Fruit fly (Drosophila melanogaster) whole organism, embryonic: ENCODE measurements around the gene sun.

Experiments used
- Atf6 ChIP-seq: fragments of 200-800 bp; sonication (Bioruptor generic); IDR thresholded peaks from 2 replicates; pipeline ENCODE4 v1.3.6; 2022; ENCODE audit warnings: missing biosample characterization, missing genetic modification characterization
- CG10366 ChIP-seq: fragments of 200-800 bp; sonication (Bioruptor generic); IDR thresholded peaks from 2 replicates; pipeline ENCODE4 v1.3.6; 2022; ENCODE audit warnings: missing biosample characterization, missing genetic modification characterization
- CG12104 ChIP-seq: fragments of 200-800 bp; sonication (Bioruptor generic); optimal IDR thresholded peaks from 3 replicates; lab custom pipeline; 2016; ENCODE audit warnings: missing biosample characterization, missing genetic modification characterization
- CG12659 ChIP-seq: fragments of 200-800 bp; sonication (Bioruptor generic); optimal IDR thresholded peaks from 3 replicates; lab custom pipeline; 2017; ENCODE audit warnings: mild to moderate bottlenecking, missing biosample characterization, missing genetic modification reagents, missing genetic modification characterization
- CG13123 ChIP-seq: fragments of 200-800 bp; sonication (Bioruptor generic); optimal IDR thresholded peaks from 2 replicates; lab custom pipeline; 2016; ENCODE audit warnings: missing biosample characterization, missing genetic modification characterization
- CG15601 ChIP-seq: fragments of 200-800 bp; sonication (Bioruptor generic); optimal IDR thresholded peaks from 3 replicates; lab custom pipeline; 2019; ENCODE audit warnings: missing biosample characterization, mild to moderate bottlenecking, missing genetic modification characterization, moderate library complexity
- CG17359 ChIP-seq: fragments of 200-800 bp; sonication (Bioruptor generic); optimal IDR thresholded peaks from 3 replicates; lab custom pipeline; 2018; ENCODE audit warnings: missing biosample characterization, mild to moderate bottlenecking, missing genetic modification characterization, moderate library complexity
- CG17829 ChIP-seq: fragments of 200-800 bp; optimal IDR thresholded peaks from 2 replicates; lab custom pipeline; 2019; ENCODE audit warnings: missing biosample characterization, mild to moderate bottlenecking, missing genetic modification characterization, moderate library complexity
- CG1832 ChIP-seq: fragments of 200-800 bp; sonication (Bioruptor generic); optimal IDR thresholded peaks from 2 replicates; lab custom pipeline; 2017; ENCODE audit warnings: missing biosample characterization, mild to moderate bottlenecking, missing genetic modification characterization, inconsistent platforms
- CG2116 ChIP-seq: fragments of 200-800 bp; sonication (Bioruptor generic); optimal IDR thresholded peaks from 3 replicates; lab custom pipeline; 2018; ENCODE audit warnings: missing biosample characterization, mild to moderate bottlenecking, missing genetic modification characterization
- CG2712 ChIP-seq: fragments of 200-800 bp; optimal IDR thresholded peaks from 3 replicates; lab custom pipeline; 2019; ENCODE audit warnings: missing biosample characterization, mild to moderate bottlenecking, missing genetic modification characterization, moderate library complexity
- CG30431 ChIP-seq: fragments of 200-800 bp; sonication (Bioruptor generic); optimal IDR thresholded peaks from 2 replicates; lab custom pipeline; 2017; ENCODE audit warnings: missing biosample characterization, missing genetic modification characterization
- CG31224 ChIP-seq: fragments of 200-800 bp; sonication (Bioruptor generic); IDR thresholded peaks from 2 replicates; pipeline ENCODE4 v1.3.6; 2022; ENCODE audit warnings: missing biosample characterization, missing genetic modification characterization
- CG31388 ChIP-seq: fragments of 200-800 bp; sonication (Bioruptor generic); optimal IDR thresholded peaks from 2 replicates; lab custom pipeline; 2016; ENCODE audit warnings: missing biosample characterization, missing genetic modification characterization
- CG32532 ChIP-seq: fragments of 200-800 bp; sonication (Bioruptor generic); IDR thresholded peaks from 2 replicates; pipeline ENCODE4 v1.3.6; 2022; ENCODE audit warnings: missing biosample characterization, missing genetic modification characterization
- CG3407 ChIP-seq: fragments of 200-800 bp; sonication (Bioruptor generic); optimal IDR thresholded peaks from 2 replicates; lab custom pipeline; 2018; ENCODE audit warnings: missing biosample characterization, mild to moderate bottlenecking, missing genetic modification characterization
- CG4424 ChIP-seq: fragments of 200-800 bp; sonication (Bioruptor generic); optimal IDR thresholded peaks from 3 replicates; lab custom pipeline; 2016; ENCODE audit warnings: missing biosample characterization, missing genetic modification characterization
- CG6654 ChIP-seq: fragments of 200-800 bp; sonication (Bioruptor generic); optimal IDR thresholded peaks from 2 replicates; lab custom pipeline; 2017; ENCODE audit warnings: missing biosample characterization, mild to moderate bottlenecking, missing genetic modification characterization
- CG6765 ChIP-seq: fragments of 200-800 bp; sonication (Bioruptor generic); optimal IDR thresholded peaks from 3 replicates; lab custom pipeline; 2017; ENCODE audit warnings: missing biosample characterization, mild to moderate bottlenecking, missing genetic modification characterization
- CG7745 ChIP-seq: fragments of 200-800 bp; sonication (Bioruptor generic); optimal IDR thresholded peaks from 2 replicates; lab custom pipeline; 2018; ENCODE audit warnings: missing biosample characterization, mild to moderate bottlenecking, missing genetic modification characterization, moderate library complexity
- D19A ChIP-seq: fragments of 200-800 bp; optimal IDR thresholded peaks from 3 replicates; lab custom pipeline; 2019; ENCODE audit warnings: missing biosample characterization, mild to moderate bottlenecking, missing genetic modification characterization, moderate library complexity
- Dref ChIP-seq: fragments of 200-800 bp; sonication (Bioruptor generic); IDR thresholded peaks from 2 replicates; pipeline ENCODE4 v1.3.6; 2022; ENCODE audit warnings: missing biosample characterization, missing genetic modification characterization
- Fer1 ChIP-seq: fragments of 200-800 bp; sonication (Bioruptor generic); optimal IDR thresholded peaks from 2 replicates; lab custom pipeline; 2017; ENCODE audit warnings: missing biosample characterization, mild to moderate bottlenecking, missing genetic modification characterization
- HHEX ChIP-seq: fragments of 200-800 bp; sonication (Bioruptor generic); optimal IDR thresholded peaks from 3 replicates; lab custom pipeline; 2017; ENCODE audit warnings: missing biosample characterization, mild to moderate bottlenecking, missing genetic modification characterization, missing genetic modification reagents
- Lhr ChIP-seq: fragments of 200-800 bp; sonication (Bioruptor generic); optimal IDR thresholded peaks from 3 replicates; lab custom pipeline; 2017; ENCODE audit warnings: mild to moderate bottlenecking, missing biosample characterization, missing genetic modification reagents, missing genetic modification characterization
- MESR4 ChIP-seq: fragments of 200-800 bp; sonication (Bioruptor generic); optimal IDR thresholded peaks from 2 replicates; lab custom pipeline; 2018; ENCODE audit warnings: missing biosample characterization, mild to moderate bottlenecking, missing genetic modification characterization, moderate library complexity
- Pdp1 ChIP-seq, 2 experiments: fragments of 200-800 bp; sonication (Bioruptor generic); optimal IDR thresholded peaks; 3 replicates each; lab custom pipeline; 2016; ENCODE audit warnings: missing biosample characterization in 2 of 2, missing genetic modification characterization in 2 of 2, mild to moderate bottlenecking in 1 of 2, moderate library complexity in 1 of 2
- Rx ChIP-seq: fragments of 200-800 bp; sonication (Bioruptor generic); IDR thresholded peaks from 2 replicates; pipeline ENCODE4 v1.3.6; 2022; ENCODE audit warnings: missing biosample characterization, missing genetic modification characterization
- Sry-β ChIP-seq: fragments of 200-800 bp; sonication (Bioruptor generic); optimal IDR thresholded peaks from 2 replicates; lab custom pipeline; 2018; ENCODE audit warnings: missing biosample characterization, mild to moderate bottlenecking, missing genetic modification characterization, moderate library complexity
- Tbp ChIP-seq: fragments of >200 bp; optimal IDR thresholded peaks from 2 replicates; lab custom pipeline; 2018; ENCODE audit warnings: missing biosample characterization, missing genetic modification characterization
- Trl ChIP-seq, 3 experiments: fragments of >200 bp in 2 of 3; fragments of 200-800 bp in 1 of 3; sonication (Bioruptor generic) in 1 of 3; optimal IDR thresholded peaks; 2 replicates in 1 of 3; 3 replicates in 2 of 3; lab custom pipeline; 2016 to 2017; ENCODE audit warnings: missing biosample characterization in 1 of 3, missing genetic modification characterization in 1 of 3
- Xbp1 ChIP-seq: fragments of 200-800 bp; sonication (Bioruptor generic); optimal IDR thresholded peaks from 3 replicates; lab custom pipeline; 2016; ENCODE audit warnings: missing biosample characterization, mild to moderate bottlenecking, missing genetic modification characterization
- YL-1 ChIP-seq: fragments of 200-800 bp; sonication (Bioruptor generic); optimal IDR thresholded peaks from 3 replicates; lab custom pipeline; 2017; ENCODE audit warnings: missing biosample characterization, mild to moderate bottlenecking, missing genetic modification characterization
- chn ChIP-seq: fragments of 200-800 bp; sonication (Bioruptor generic); optimal IDR thresholded peaks from 2 replicates; lab custom pipeline; 2016; ENCODE audit warnings: missing biosample characterization, missing genetic modification characterization
- crol ChIP-seq: fragments of 200-800 bp; sonication (Bioruptor generic); IDR thresholded peaks from 2 replicates; pipeline ENCODE4 v1.3.6; 2022; ENCODE audit warnings: missing biosample characterization, missing genetic modification characterization
- crp ChIP-seq, 2 experiments: fragments of 200-800 bp; sonication (Bioruptor generic); optimal IDR thresholded peaks; 2 replicates in 1 of 2; 3 replicates in 1 of 2; lab custom pipeline; 2017; ENCODE audit warnings: missing biosample characterization in 2 of 2, missing genetic modification characterization in 2 of 2, mild to moderate bottlenecking in 1 of 2, moderate library complexity in 1 of 2
- dan ChIP-seq: fragments of 200-800 bp; sonication (Bioruptor generic); IDR thresholded peaks from 2 replicates; pipeline ENCODE4 v1.3.6; 2022; ENCODE audit warnings: missing biosample characterization, missing genetic modification characterization
- ewg ChIP-seq: fragments of 200-800 bp; sonication (Bioruptor generic); optimal IDR thresholded peaks from 3 replicates; lab custom pipeline; 2017; ENCODE audit warnings: mild to moderate bottlenecking, missing biosample characterization, missing genetic modification reagents, missing genetic modification characterization
- exex ChIP-seq: fragments of 200-800 bp; sonication (Bioruptor generic); optimal IDR thresholded peaks from 4 replicates; lab custom pipeline; 2018; ENCODE audit warnings: missing biosample characterization, mild to moderate bottlenecking, missing genetic modification characterization, moderate library complexity
- ftz-f1 ChIP-seq: fragments of 200-800 bp; sonication (Bioruptor generic); optimal IDR thresholded peaks from 2 replicates; lab custom pipeline; 2016; ENCODE audit warnings: missing biosample characterization, missing genetic modification characterization
- hkb ChIP-seq, 2 experiments: fragments of 200-800 bp in 1 of 2; fragments of >200 bp in 1 of 2; sonication (Bioruptor generic) in 1 of 2; IDR thresholded peaks in 1 of 2; optimal IDR thresholded peaks in 1 of 2; 2 replicates each; pipeline versions ENCODE4 v1.3.6 to Lab custom; 2017 to 2022; ENCODE audit warnings: missing biosample characterization in 1 of 2, missing genetic modification characterization in 1 of 2
- ind ChIP-seq: fragments of 200-800 bp; sonication (Bioruptor generic); optimal IDR thresholded peaks from 3 replicates; lab custom pipeline; 2016; ENCODE audit warnings: missing biosample characterization, missing genetic modification characterization
- mld ChIP-seq: fragments of 200-800 bp; sonication (Bioruptor generic); IDR thresholded peaks from 3 replicates; pipeline ENCODE4 v1.3.6; 2022; ENCODE audit warnings: missing biosample characterization, missing genetic modification characterization; ENCODE audit not compliant: partially characterized antibody
- onecut ChIP-seq: fragments of 200-800 bp; sonication (Bioruptor generic); IDR thresholded peaks from 2 replicates; pipeline ENCODE4 v1.3.6; 2022; ENCODE audit warnings: missing biosample characterization, missing genetic modification characterization
- pzg ChIP-seq: fragments of 200-800 bp; sonication (Bioruptor generic); optimal IDR thresholded peaks from 3 replicates; lab custom pipeline; 2018; ENCODE audit warnings: missing biosample characterization, mild to moderate bottlenecking, missing genetic modification characterization, moderate library complexity
- sim ChIP-seq: fragments of 200-800 bp; sonication (Bioruptor generic); IDR thresholded peaks from 2 replicates; pipeline ENCODE4 v1.3.6; 2022; ENCODE audit warnings: missing biosample characterization, missing genetic modification characterization
- sqz ChIP-seq: fragments of 200-800 bp; sonication (Bioruptor generic); optimal IDR thresholded peaks from 3 replicates; lab custom pipeline; 2018; ENCODE audit warnings: missing biosample characterization, mild to moderate bottlenecking, missing genetic modification characterization
- stwl ChIP-seq: fragments of 200-800 bp; sonication (Bioruptor generic); optimal IDR thresholded peaks from 3 replicates; lab custom pipeline; 2018; ENCODE audit warnings: missing biosample characterization, mild to moderate bottlenecking, missing genetic modification characterization, moderate library complexity

The sun gene

dm6 chrX:15849021-15849420 is at the start of gene sun (continued):
- TF ChIP-seq dan (GFP tag; lab: Robert Waterston, UW), result no peak
- TF ChIP-seq CG31224, result no peak
- TF ChIP-seq Dref (GFP tag; lab: Robert Waterston, UW), result peak; percentile 60
- peak; percentile 79 for TF ChIP-seq pzg (GFP tag; lab: Kevin White, UChicago)
- TF ChIP-seq CG1832 (GFP tag; lab: Kevin White, UChicago), result no peak
- 0 out of 2 replicates have a peak, but pooled peaks have one; percentile 24 for TF ChIP-seq Atf6 (GFP tag; lab: Robert Waterston, UW)
- no peak for TF ChIP-seq Sry-β (GFP tag; lab: Kevin White, UChicago)
- TF ChIP-seq chn, result no peak
- no peak for TF ChIP-seq CG13123 (GFP tag; lab: Kevin White, UChicago)
- TF ChIP-seq ind (GFP tag; lab: Kevin White, UChicago), result no peak
- TF ChIP-seq stwl (tag; lab: Kevin White, UChicago), result peak; percentile 56
- peak; percentile 65 for TF ChIP-seq CG12659 (GFP tag; lab: Kevin White, UChicago)
- TF ChIP-seq YL-1 (GFP tag; lab: Kevin White, UChicago), result peak; percentile 73
- no peak for TF ChIP-seq ftz-f1 (GFP tag; lab: Kevin White, UChicago)
- peak; percentile 18 for TF ChIP-seq CG17829 (tag; lab: Kevin White, UChicago)
- peak; percentile 16 for TF ChIP-seq CG2712 (tag; lab: Kevin White, UChicago)
- TF ChIP-seq sqz, result no peak
- TF ChIP-seq CG6654 (GFP tag; lab: Kevin White, UChicago), result no peak
- peak in 1 of 2 experiments; percentile 50 for TF ChIP-seq crp (GFP tag; optimal IDR thresholded peaks at IDR 0.05; lab: Kevin White, UChicago)
- no peak for TF ChIP-seq sim
- peak; percentile 87 for TF ChIP-seq MESR4 (GFP tag; lab: Kevin White, UChicago)
- TF ChIP-seq Trl (optimal IDR thresholded peaks at IDR 0.05; lab: Kevin White, UChicago), result no peak
- no peak for TF ChIP-seq Trl (GFP tag; optimal IDR thresholded peaks at IDR 0.05; lab: Kevin White, UChicago)
- no peak for TF ChIP-seq Tbp
- TF ChIP-seq CG2116 (GFP tag; lab: Kevin White, UChicago), result peak; percentile 20

DNA sequence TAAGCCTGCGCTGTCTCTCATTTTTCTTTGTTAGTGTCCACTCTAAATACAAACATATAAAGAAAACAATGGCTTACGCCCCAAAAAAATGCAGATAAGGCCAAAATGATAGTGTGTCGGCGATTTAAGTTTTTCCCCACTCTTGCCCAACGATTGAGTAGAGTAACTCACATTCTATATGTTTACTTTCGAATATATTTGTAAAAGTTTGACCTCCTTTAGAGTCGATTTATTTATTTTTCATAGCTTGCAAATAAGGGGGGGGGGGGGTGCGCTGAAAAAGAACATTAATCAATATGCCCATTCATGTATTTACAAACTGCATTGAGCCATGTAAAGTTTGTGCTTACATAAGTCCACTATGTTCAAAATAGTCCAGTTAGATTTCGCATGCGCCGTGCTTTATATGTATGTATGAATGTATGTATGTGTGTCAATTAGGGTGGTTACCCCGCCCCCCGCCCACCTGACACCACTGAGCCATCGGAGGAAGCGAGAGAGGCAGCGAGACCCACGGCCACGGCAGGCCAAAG is 44.7 kb upstream of the sun start:
- peak; percentile 73 for TF ChIP-seq D19A
- no peak for TF ChIP-seq Trl (optimal IDR thresholded peaks at IDR 0.05; lab: Kevin White, UChicago)
- no peak for TF ChIP-seq Trl (GFP tag; optimal IDR thresholded peaks at IDR 0.05; lab: Kevin White, UChicago)
- TF ChIP-seq Fer1 (GFP tag; lab: Kevin White, UChicago), result peak; percentile 11
- TF ChIP-seq CG32532 (GFP tag; lab: Robert Waterston, UW), result no peak
- no peak for TF ChIP-seq CG10366 (GFP tag; lab: Robert Waterston, UW)
- peak; percentile 39 for TF ChIP-seq CG3407 (GFP tag; lab: Kevin White, UChicago)
- peak; percentile 12 for TF ChIP-seq sqz
- TF ChIP-seq hkb (optimal IDR thresholded peaks at IDR 0.05; lab: Kevin White, UChicago), result no peak
- peak; percentile 7; the same call in 1 of the 2 replicates for TF ChIP-seq hkb (GFP tag; IDR thresholded peaks at IDR 0.05; lab: Robert Waterston, UW)
- peak; percentile 35; the same call in 1 of the 2 replicates for TF ChIP-seq onecut (GFP tag; lab: Robert Waterston, UW)
- TF ChIP-seq CG7745 (tag; lab: Kevin White, UChicago), result no peak
- no peak for TF ChIP-seq CG31388 (GFP tag; lab: Kevin White, UChicago)
- no peak for TF ChIP-seq HHEX (GFP tag; lab: Kevin White, UChicago)
- 0 out of 2 replicates have a peak, but pooled peaks have one; percentile 39 for TF ChIP-seq crol
- no peak for TF ChIP-seq Xbp1 (GFP tag; lab: Kevin White, UChicago)
- no peak for TF ChIP-seq Rx (GFP tag; lab: Robert Waterston, UW)
- TF ChIP-seq Pdp1 (GFP tag; optimal IDR thresholded peaks at IDR 0.05; lab: Kevin White, UChicago), result peak in 1 of 2 experiments; percentile 69
- TF ChIP-seq Lhr, result no peak
- no peak for TF ChIP-seq exex
- no peak for TF ChIP-seq CG12104 (GFP tag; lab: Kevin White, UChicago)
- no peak for TF ChIP-seq CG4424 (GFP tag; lab: Kevin White, UChicago)
- TF ChIP-seq CG6765, result peak; percentile 1
- TF ChIP-seq ewg, result peak; percentile 60
- peak; percentile 24 for TF ChIP-seq CG15601 (tag; lab: Kevin White, UChicago)
- TF ChIP-seq CG17359 (tag; lab: Kevin White, UChicago), result peak; percentile 33
- TF ChIP-seq CG30431 (GFP tag; lab: Kevin White, UChicago), result no peak
- no peak for TF ChIP-seq mld (GFP tag; lab: Robert Waterston, UW)
